3 worm cellular contexts compared by ENCODE assay signal in genomic region chrV:3738409-3738808, ce11.
TF ChIP-seq lines count a peak whose summit lies in the region.

No protein-coding gene starts in this region.

TF ChIP-seq in whole organism, L1 larva, 84 proteins besides CTCF, POLR2A, EP300 and RAD21:
- TF ChIP-seq efl-3 (GFP tag; optimal IDR thresholded peaks at IDR 0.05; lab: Kevin White, UChicago) (no peak), nhr-90 (tag; optimal IDR thresholded peaks at IDR 0.05; lab: Kevin White, UChicago; ENCODE audit: poor library complexity) (no peak), blmp-1 (tag; optimal IDR thresholded peaks at IDR 0.05; lab: Kevin White, UChicago) (peak; percentile 95), sptf-1 (tag; optimal IDR thresholded peaks at IDR 0.05; lab: Kevin White, UChicago) (no peak), dpl-1 (GFP tag; optimal IDR thresholded peaks at IDR 0.05; lab: Kevin White, UChicago) (no peak)

TF ChIP-seq in whole organism, late embryonic, 69 proteins besides CTCF, POLR2A, EP300 and RAD21:
- TF ChIP-seq npax-4 (tag; optimal IDR thresholded peaks at IDR 0.05; lab: Kevin White, UChicago) (no peak), ceh-31 (tag; optimal IDR thresholded peaks at IDR 0.05; lab: Kevin White, UChicago) (no peak), ceh-34 (tag; optimal IDR thresholded peaks at IDR 0.05; lab: Kevin White, UChicago) (no peak), pha-2 (tag; optimal IDR thresholded peaks at IDR 0.05; lab: Kevin White, UChicago) (no peak), C38D4.7 (GFP tag; optimal IDR thresholded peaks at IDR 0.05; lab: Kevin White, UChicago) (no peak), unc-42 (tag; optimal IDR thresholded peaks at IDR 0.05; lab: Kevin White, UChicago) (peak; percentile 9), unc-3 (GFP tag; conservative IDR thresholded peaks at IDR 0.05; lab: Robert Waterston, UW) (no peak), unc-3 (tag; optimal IDR thresholded peaks at IDR 0.05; lab: Kevin White, UChicago) (no peak)

TF ChIP-seq in whole organism, mixed stage, embryonic, 35 proteins besides CTCF, POLR2A, EP300 and RAD21:
- TF ChIP-seq unc-62 (GFP tag; optimal IDR thresholded peaks at IDR 0.05; lab: Kevin White, UChicago) (no peak), ces-1 (GFP tag; optimal IDR thresholded peaks at IDR 0.05; lab: Kevin White, UChicago) (peak; percentile 57)
